Worm (Caenorhabditis elegans) whole organism, dauer: Measurements from ENCODE around the gene Y43B11AL.1.

Source experiments
- unc-62 ChIP-seq: sonication (generic microtip); optimal IDR thresholded peaks from 2 replicates; lab custom pipeline; 2017; ENCODE audit warnings: missing biosample characterization, missing genetic modification reagents, missing genetic modification characterization

Gene Y43B11AL.1

DNA sequence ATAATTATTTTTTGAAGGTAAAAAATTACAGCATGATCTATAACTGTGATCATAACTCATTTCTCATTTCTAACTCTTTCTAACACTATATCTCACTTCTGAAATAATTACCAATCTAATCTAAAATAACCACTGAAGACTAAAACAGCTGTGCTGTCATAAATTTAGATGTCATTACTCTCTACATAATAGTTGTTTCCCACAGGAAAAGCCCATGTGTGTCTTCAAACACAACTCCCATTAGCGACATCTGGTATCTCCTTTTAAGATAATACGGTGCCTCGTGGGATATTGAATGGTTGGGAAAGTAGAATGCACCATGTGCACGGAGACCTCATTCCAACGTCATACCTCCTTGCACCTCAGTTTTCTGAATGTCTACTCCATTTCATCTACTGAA lies at the start of gene Y43B11AL.1:
Gene Y43B11AL.1 (plus strand): TSS at position 301 of the 400 bp plus-strand sequence.
- no peak for TF ChIP-seq unc-62 (GFP tag; lab: Kevin White, UChicago)

- TF ChIP-seq unc-62 (GFP tag; lab: Kevin White, UChicago) = no peak
Observed at ce11 chrIV:7016502-7016901, 48.6 kb upstream of the Y43B11AL.1 start.

- no peak for TF ChIP-seq unc-62 (GFP tag; lab: Kevin White, UChicago)
Observed at ce11 chrIV:7017123-7017674, 47.9 kb upstream of the Y43B11AL.1 start, which contains the start of gene gldi-4. Gene gldi-4, plus strand, starts transcription at chrIV:7017624.

DNA sequence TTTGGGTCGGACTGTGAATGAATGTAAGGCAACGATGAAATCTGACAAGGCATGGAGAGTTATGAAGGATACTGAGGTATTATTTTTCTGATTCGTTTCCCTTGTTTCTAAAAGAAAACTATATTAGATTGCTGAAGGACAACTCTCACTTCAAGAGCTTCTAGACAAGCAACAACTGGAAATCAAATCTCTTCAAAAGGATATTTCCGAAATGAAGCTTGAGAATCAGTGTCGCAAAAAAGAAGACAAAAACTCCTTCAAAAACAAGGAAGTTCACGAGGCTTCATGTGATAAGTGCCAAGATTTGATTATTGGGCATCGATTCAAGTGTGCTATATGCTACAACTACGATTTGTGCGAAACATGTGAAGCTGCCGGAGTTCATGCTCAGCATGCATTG lies 46.5 kb upstream of the Y43B11AL.1 start:
- no peak for TF ChIP-seq unc-62 (GFP tag; lab: Kevin White, UChicago)

DNA sequence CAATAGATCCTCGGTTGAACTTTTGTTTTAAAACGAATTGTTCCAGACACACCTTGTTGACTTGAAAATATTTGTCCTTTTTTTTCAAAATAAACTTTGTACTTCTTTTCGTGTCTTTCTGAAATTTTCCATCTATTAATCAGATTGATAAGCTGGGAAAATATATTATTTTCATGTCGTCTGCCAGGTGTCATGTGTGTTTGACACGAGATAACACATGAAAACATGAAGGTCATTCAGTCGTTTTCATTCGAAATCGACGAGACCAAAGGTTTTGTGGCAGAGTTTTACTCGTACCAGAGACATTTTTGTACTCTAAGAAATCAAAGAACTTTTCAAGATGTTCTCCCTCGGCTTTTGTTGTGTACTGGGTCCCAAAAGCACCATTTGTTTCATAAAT lies 44.5 kb upstream of the Y43B11AL.1 start:
- no peak for TF ChIP-seq unc-62 (GFP tag; lab: Kevin White, UChicago)

DNA sequence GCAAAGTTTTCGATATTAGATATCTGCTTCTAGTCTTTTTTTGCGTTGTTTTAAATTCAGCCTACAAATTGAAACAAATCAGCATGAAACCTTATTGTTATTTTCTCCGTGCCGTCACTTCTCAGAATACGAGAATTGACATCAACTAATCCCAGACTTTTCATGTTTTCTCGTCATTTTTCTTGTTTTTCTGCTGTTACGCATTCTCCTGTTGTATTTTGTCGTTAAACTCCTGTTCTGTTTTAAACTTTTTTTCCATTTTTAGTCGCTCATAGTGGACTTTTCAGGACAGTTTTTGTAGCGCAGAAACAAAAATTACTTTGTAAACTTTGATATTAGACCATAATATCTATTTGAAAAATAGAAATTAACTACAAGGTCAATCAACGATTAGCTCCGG lies 42.9 kb upstream of the Y43B11AL.1 start:
- no peak for TF ChIP-seq unc-62 (GFP tag; lab: Kevin White, UChicago)

- no peak for TF ChIP-seq unc-62 (GFP tag; lab: Kevin White, UChicago)
Observed at ce11 chrIV:7023004-7023403, 42.1 kb upstream of the Y43B11AL.1 start.

ce11 chrIV:7023858-7024257 lies 41.3 kb upstream of the Y43B11AL.1 start, which contains the start of gene adah-1:
Gene adah-1, plus strand, starts transcription at chrIV:7024211.
- TF ChIP-seq unc-62 (GFP tag; lab: Kevin White, UChicago) = no peak

DNA sequence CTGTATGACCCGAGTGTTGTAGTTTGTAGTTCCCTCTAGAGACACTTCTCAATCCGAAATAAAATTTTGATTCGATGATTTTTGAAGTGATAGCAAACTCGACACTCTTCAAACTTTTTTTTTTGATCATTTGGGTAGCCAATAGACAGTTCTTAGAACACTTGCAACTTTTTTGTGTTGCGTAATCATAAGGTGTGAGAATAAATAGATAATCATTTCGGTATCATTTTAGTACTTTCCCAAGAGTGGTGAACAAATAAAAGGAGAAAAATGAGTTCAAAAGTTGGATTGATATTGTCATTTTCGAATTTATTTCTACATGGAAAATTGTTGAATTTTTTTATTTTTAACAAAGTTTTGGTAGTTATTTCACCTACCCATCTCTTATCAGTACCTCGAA lies 40.3 kb upstream of the Y43B11AL.1 start:
- no peak for TF ChIP-seq unc-62 (GFP tag; lab: Kevin White, UChicago)

ce11 chrIV:7025835-7026234 lies 39.3 kb upstream of the Y43B11AL.1 start:
- TF ChIP-seq unc-62 (GFP tag; lab: Kevin White, UChicago) = no peak

DNA sequence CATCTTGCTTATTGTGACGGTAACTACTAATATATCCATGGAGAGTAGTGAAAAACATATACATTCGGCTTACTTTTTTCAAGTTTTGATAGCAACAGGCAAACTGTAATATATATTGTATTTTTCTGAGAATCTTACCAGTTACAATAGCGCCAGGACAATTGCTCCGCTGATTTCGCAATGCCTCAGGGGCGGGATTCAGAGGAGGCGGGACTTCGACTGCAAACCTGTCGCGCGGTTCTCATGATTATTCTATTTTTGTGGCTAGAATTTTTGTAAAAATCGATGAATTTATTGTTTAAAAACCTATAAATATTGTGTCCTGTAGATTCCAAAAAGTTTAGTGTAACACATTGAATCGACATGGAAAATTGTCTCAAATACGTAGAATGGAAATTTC lies 34.1 kb upstream of the Y43B11AL.1 start:
- TF ChIP-seq unc-62 (GFP tag; lab: Kevin White, UChicago) = no peak

DNA sequence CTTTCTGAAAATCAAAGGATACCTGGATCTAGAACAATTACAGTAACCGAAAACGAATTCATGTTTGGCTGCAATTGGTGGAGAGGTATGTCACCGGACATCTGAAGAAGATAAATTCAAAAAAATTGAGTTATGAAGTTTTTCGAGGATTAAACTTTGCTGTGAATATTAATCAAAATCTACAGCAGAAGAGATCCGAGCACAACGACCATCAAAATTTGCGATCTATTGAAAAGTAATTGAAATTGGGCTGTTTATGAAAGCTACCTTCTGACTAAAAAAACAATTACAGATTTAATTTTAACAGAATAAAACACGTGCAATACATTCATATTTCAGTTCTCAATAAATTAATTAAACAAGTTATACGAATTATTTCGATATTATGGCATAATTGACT lies 32.7 kb upstream of the Y43B11AL.1 start, which contains the start of gene C06G3.8:
Gene C06G3.8 (minus strand): TSS at position 101 of the 400 bp plus-strand sequence.
- no peak for TF ChIP-seq unc-62 (GFP tag; lab: Kevin White, UChicago)

DNA sequence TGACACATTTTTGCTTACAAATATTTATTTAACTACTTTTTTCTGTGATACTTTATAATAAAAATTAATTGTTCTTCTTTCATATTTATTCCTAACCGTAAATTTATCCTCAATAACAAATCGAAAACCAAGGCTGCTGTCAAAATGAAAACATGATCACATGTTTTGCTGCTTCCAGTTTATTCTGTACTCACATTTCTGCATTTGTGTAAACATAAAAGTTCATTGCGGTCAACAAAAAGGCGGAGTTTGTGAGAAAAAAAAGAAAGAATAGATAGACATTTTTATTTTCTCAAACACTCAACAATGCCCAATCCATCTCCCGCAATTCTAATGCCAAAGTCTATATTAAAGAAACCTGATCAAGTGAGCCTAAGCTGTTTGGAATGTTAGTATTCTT lies 29.3 kb upstream of the Y43B11AL.1 start, which contains the start of gene C06G3.3:
Gene C06G3.3 (plus strand): TSS at position 301 of the 400 bp plus-strand sequence.
- TF ChIP-seq unc-62 (GFP tag; lab: Kevin White, UChicago) = no peak

ce11 chrIV:7036790-7037189 lies 28.3 kb upstream of the Y43B11AL.1 start, which contains the start of gene ufl-1:
Gene ufl-1, minus strand, starts transcription at chrIV:7036859.
- no peak for TF ChIP-seq unc-62 (GFP tag; lab: Kevin White, UChicago)

DNA sequence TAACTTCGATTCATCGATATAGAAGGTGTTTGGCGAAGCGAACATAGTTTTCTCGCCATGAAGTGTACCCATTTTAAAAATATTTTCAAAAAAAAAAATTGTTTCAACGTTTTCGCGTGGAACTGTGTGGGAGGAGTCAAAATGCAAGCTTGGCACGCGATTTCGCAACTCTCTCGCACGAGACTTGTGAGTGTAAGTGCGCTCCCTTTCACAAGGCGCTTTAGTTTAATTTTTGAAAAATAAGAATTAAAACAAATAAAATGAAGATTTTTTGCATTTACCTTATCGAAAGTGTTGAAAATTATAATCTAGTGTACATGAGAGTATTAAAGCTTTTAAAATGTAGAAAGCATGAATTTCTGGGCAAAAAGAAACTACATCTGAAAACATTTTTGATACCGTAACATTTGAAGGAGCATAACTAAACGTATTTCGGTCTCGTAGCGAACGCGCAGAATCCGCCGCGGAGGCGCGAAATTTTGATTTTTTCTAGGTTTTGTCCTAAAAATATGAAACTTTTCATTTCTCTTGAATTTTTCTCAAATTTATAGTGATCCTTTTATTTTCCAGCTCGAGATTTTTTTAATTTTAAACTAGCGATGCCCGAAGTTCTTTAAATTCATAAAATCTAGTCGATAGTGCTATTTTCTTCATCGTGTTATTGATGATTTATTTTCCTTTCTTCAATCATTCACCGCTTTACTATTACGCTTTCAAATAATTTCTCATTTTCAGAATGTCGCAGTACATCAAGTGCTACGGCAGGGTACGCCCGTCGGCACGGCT lies 25.5 kb upstream of the Y43B11AL.1 start, which contains the start of the genes cogc-2 and klp-18:
Gene cogc-2 (minus strand): TSS at position 105 of the 786 bp plus-strand sequence.
Gene klp-18 (plus strand): TSS at position 736 of the 786 bp plus-strand sequence.
- TF ChIP-seq unc-62 (GFP tag; lab: Kevin White, UChicago) = no peak

DNA sequence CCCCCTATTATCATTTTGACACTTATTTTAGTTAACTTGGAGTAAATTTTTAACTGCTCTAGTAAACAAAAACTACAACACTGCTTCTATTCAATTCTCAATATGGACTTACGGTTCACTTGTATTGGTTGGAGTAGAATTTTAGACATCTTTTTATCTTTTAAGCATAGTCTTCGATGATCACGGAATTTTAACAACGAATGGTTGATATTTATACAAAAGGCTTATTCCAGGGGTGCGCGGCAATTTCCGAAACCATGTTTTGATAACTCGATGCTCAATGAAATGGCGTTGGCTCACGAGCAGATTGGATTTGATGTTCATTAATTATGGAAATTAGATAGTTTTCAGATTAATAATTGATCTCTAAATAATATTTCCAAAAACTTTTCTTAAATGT lies 21.7 kb upstream of the Y43B11AL.1 start:
- no peak for TF ChIP-seq unc-62 (GFP tag; lab: Kevin White, UChicago)
